Worm (Caenorhabditis elegans) whole organism, midembryonic: ENCODE results near the gene pab-2.

ENCODE experiments used
- T22C8.4 ChIP-seq: fragments of 200-800 bp; sonication (Bioruptor generic); IDR thresholded peaks from 2 replicates; pipeline ENCODE4 v1.3.6; 2022; ENCODE audit warnings: missing genetic modification characterization, missing compliant biosample characterization
- cog-1 ChIP-seq: sonication (generic microtip); optimal IDR thresholded peaks from 2 replicates; lab custom pipeline; 2016; ENCODE audit warnings: missing genetic modification characterization, missing compliant biosample characterization
- flt-1 ChIP-seq: fragments of 200-800 bp; sonication (Bioruptor generic); IDR thresholded peaks from 2 replicates; pipeline ENCODE4 v1.3.6; 2022; ENCODE audit warnings: missing genetic modification characterization, missing compliant biosample characterization
- klf-2 ChIP-seq: fragments of 200-800 bp; sonication (Bioruptor generic); conservative IDR thresholded peaks from 2 replicates; pipeline ENCODE4 v1.3.6; 2022; ENCODE audit warnings: missing genetic modification reagents, missing genetic modification characterization, missing compliant biosample characterization
- med-1 ChIP-seq: sonication (generic microtip); optimal IDR thresholded peaks from 2 replicates; lab custom pipeline; 2017; ENCODE audit warnings: missing genetic modification characterization, mild to moderate bottlenecking, missing compliant biosample characterization, antibody characterized with exemption, missing genetic modification reagents; ENCODE audit not compliant: insufficient read depth
- ref-1 ChIP-seq: fragments of 200-800 bp; sonication (Bioruptor generic); conservative IDR thresholded peaks from 2 replicates; pipeline ENCODE4 v1.3.6; 2022; ENCODE audit warnings: missing genetic modification reagents, missing genetic modification characterization, missing compliant biosample characterization
- tab-1 ChIP-seq: fragments of 200-800 bp; sonication (Bioruptor generic); IDR thresholded peaks from 2 replicates; pipeline ENCODE4 v1.3.6; 2022; ENCODE audit warnings: missing genetic modification characterization, missing compliant biosample characterization
- ztf-23 ChIP-seq: fragments of 200-800 bp; sonication (Bioruptor generic); IDR thresholded peaks from 2 replicates; pipeline ENCODE4 v1.3.6; 2022; ENCODE audit warnings: missing genetic modification reagents, missing genetic modification characterization, missing compliant biosample characterization
- ztf-29 ChIP-seq: fragments of 200-800 bp; sonication (Bioruptor generic); IDR thresholded peaks from 2 replicates; pipeline ENCODE4 v1.3.6; 2022; ENCODE audit warnings: missing genetic modification reagents, missing genetic modification characterization, missing compliant biosample characterization

Gene pab-2

ce11 chrX:13484813-13485212 is 42.4 kb downstream of the pab-2 start, which contains the start of gene srd-51:
TSS of gene srd-51 (minus strand) at chrX:13484913.
- TF ChIP-seq klf-2 (GFP tag; lab: Robert Waterston, UW) = no peak
- no peak for TF ChIP-seq cog-1 (tag; lab: Kevin White, UChicago)
- TF ChIP-seq ztf-29 (GFP tag; lab: Robert Waterston, UW) = no peak
- no peak for TF ChIP-seq ztf-23 (GFP tag; lab: Robert Waterston, UW)
- TF ChIP-seq T22C8.4 (GFP tag; lab: Robert Waterston, UW) = no peak
- TF ChIP-seq tab-1 (GFP tag; lab: Robert Waterston, UW) = no peak
- TF ChIP-seq ref-1 (GFP tag; lab: Robert Waterston, UW) = no peak
- no peak for TF ChIP-seq med-1
- TF ChIP-seq flt-1 = no peak

DNA sequence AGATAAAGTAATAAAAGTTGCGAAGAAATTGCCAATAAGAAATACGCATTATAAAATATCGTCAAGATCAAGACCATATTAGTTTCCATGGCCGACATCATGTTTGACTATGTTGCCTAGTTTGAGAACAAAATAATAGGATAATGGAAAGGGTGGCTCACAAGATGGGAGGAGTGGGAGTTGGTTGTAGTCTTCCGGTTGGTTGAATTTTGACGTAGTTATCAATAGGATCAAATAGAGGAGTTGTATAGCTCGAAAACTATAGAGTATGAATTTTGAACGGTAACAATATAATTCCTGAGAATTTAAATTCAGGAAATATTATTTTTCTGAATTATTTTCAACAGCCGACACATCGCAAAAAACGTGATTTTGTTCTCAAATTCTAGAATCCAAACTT is 45.5 kb downstream of the pab-2 start, which contains the start of gene srd-50:
Gene srd-50 (minus strand): TSS at position 101 of the 400 bp plus-strand sequence.
- no peak for TF ChIP-seq klf-2 (GFP tag; lab: Robert Waterston, UW)
- no peak for TF ChIP-seq ztf-23 (GFP tag; lab: Robert Waterston, UW)
- no peak for TF ChIP-seq cog-1 (tag; lab: Kevin White, UChicago)
- no peak for TF ChIP-seq T22C8.4 (GFP tag; lab: Robert Waterston, UW)
- TF ChIP-seq ref-1 (GFP tag; lab: Robert Waterston, UW) = no peak
- no peak for TF ChIP-seq tab-1 (GFP tag; lab: Robert Waterston, UW)
- TF ChIP-seq ztf-29 (GFP tag; lab: Robert Waterston, UW) = no peak
- no peak for TF ChIP-seq med-1
- TF ChIP-seq flt-1 = no peak

- TF ChIP-seq ztf-29 (GFP tag; lab: Robert Waterston, UW) (no peak), flt-1 (no peak), klf-2 (GFP tag; lab: Robert Waterston, UW) (no peak), cog-1 (tag; lab: Kevin White, UChicago) (no peak), ref-1 (GFP tag; lab: Robert Waterston, UW) (no peak), T22C8.4 (GFP tag; lab: Robert Waterston, UW) (no peak), med-1 (no peak), tab-1 (GFP tag; lab: Robert Waterston, UW) (no peak), ztf-23 (GFP tag; lab: Robert Waterston, UW) (no peak)
Measured at ce11 chrX:13477356-13477755, 49.9 kb downstream of the pab-2 start, which contains the start of gene efn-3. TSS of gene efn-3 (minus strand) at chrX:13477456.
